Fruit fly (Drosophila melanogaster): Measurements from ENCODE around the gene klu.

- TF ChIP-seq fd96Ca (GFP tag; IDR thresholded peaks at IDR 0.05) (no peak), D1 (tag; optimal IDR thresholded peaks at IDR 0.05) (no peak), rn (GFP tag; IDR thresholded peaks at IDR 0.05) (no peak), CG9948 (tag; optimal IDR thresholded peaks at IDR 0.05) (no peak), Snoo (tag; optimal IDR thresholded peaks at IDR 0.05) (no peak), CG4496 (GFP tag; IDR thresholded peaks at IDR 0.05) (no peak), CG14655 (GFP tag; optimal IDR thresholded peaks at IDR 0.05) (no peak), gl (tag; optimal IDR thresholded peaks at IDR 0.05) (no peak), CG34367 (tag; optimal IDR thresholded peaks at IDR 0.05) (no peak), EcR (GFP tag; optimal IDR thresholded peaks at IDR 0.05) (no peak)
Measured at dm6 chr3L:10984557-10984956, 24.4 kb downstream of the klu start.

Data from whole organism, pupa.